Worm (Caenorhabditis elegans) whole organism, L3 larva: Measurements from ENCODE around the gene tost-1.

Experiments used
- R02D3.7 ChIP-seq: fragments of 150-350 bp; optimal IDR thresholded peaks from 2 replicates; lab custom pipeline; 2014; ENCODE audit warnings: missing biosample characterization, missing genetic modification characterization
- ZK546.5 ChIP-seq: sonication (generic microtip); optimal IDR thresholded peaks from 2 replicates; lab custom pipeline; 2017; ENCODE audit warnings: missing biosample characterization, missing genetic modification characterization
- aly-2 ChIP-seq: fragments of 150-350 bp; optimal IDR thresholded peaks from 2 replicates; lab custom pipeline; 2014; ENCODE audit warnings: missing biosample characterization, missing genetic modification characterization
- ama-1 ChIP-seq: fragments of 150-350 bp; optimal IDR thresholded peaks from 2 replicates; lab custom pipeline; 2018
- ceh-16 ChIP-seq: sonication (generic microtip); optimal IDR thresholded peaks from 2 replicates; lab custom pipeline; 2017; ENCODE audit warnings: missing biosample characterization, missing genetic modification characterization
- ceh-28 ChIP-seq: fragments of 150-350 bp; optimal IDR thresholded peaks from 2 replicates; lab custom pipeline; 2014; ENCODE audit warnings: missing biosample characterization, missing genetic modification reagents, missing genetic modification characterization
- ceh-82 ChIP-seq: fragments of 150-350 bp; optimal IDR thresholded peaks from 2 replicates; lab custom pipeline; 2014; ENCODE audit warnings: missing biosample characterization, missing genetic modification characterization
- ceh-9 ChIP-seq: sonication (generic microtip); optimal IDR thresholded peaks from 2 replicates; lab custom pipeline; 2018; ENCODE audit warnings: missing biosample characterization, missing genetic modification characterization
- daf-12 ChIP-seq: fragments of 150-350 bp; optimal IDR thresholded peaks from 2 replicates; lab custom pipeline; 2014; ENCODE audit warnings: missing biosample characterization, missing genetic modification reagents, missing genetic modification characterization
- egl-27 ChIP-seq: sonication (generic microtip); optimal IDR thresholded peaks from 4 replicates; lab custom pipeline; 2017; ENCODE audit warnings: missing biosample characterization, missing genetic modification reagents, missing genetic modification characterization
- egl-5 ChIP-seq: fragments of 150-350 bp; optimal IDR thresholded peaks from 2 replicates; lab custom pipeline; 2017; ENCODE audit warnings: missing biosample characterization, missing genetic modification reagents, missing genetic modification characterization, inconsistent platforms
- elt-3 ChIP-seq, 3 experiments: fragments of 150-350 bp in 1 of 3; sonication (generic microtip) in 2 of 3; optimal IDR thresholded peaks; 2 replicates in 2 of 3; 4 replicates in 1 of 3; lab custom pipeline; 2014 to 2017; ENCODE audit warnings: missing biosample characterization in 3 of 3, missing genetic modification characterization in 3 of 3
- eor-1 ChIP-seq, 2 experiments: fragments of 150-350 bp; optimal IDR thresholded peaks; 2 replicates each; lab custom pipeline; 2014 to 2018; ENCODE audit warnings: missing biosample characterization in 2 of 2, missing genetic modification characterization in 2 of 2
- fkh-10 ChIP-seq: sonication (generic microtip); optimal IDR thresholded peaks from 2 replicates; lab custom pipeline; 2017; ENCODE audit warnings: missing biosample characterization, missing genetic modification reagents, missing genetic modification characterization
- fkh-2 ChIP-seq: fragments of 150-350 bp; optimal IDR thresholded peaks from 2 replicates; lab custom pipeline; 2014; ENCODE audit warnings: missing biosample characterization, missing genetic modification reagents, missing genetic modification characterization
- fos-1 ChIP-seq: fragments of 150-350 bp; optimal IDR thresholded peaks from 2 replicates; lab custom pipeline; 2014; ENCODE audit warnings: missing biosample characterization, missing genetic modification characterization
- hmg-11 ChIP-seq: sonication (generic microtip); optimal IDR thresholded peaks from 2 replicates; lab custom pipeline; 2016; ENCODE audit warnings: missing genetic modification characterization, missing compliant biosample characterization
- jun-1 ChIP-seq: fragments of 150-350 bp; optimal IDR thresholded peaks from 2 replicates; lab custom pipeline; 2014; ENCODE audit warnings: missing biosample characterization, missing genetic modification reagents, missing genetic modification characterization
- lin-15B ChIP-seq: fragments of 150-350 bp; optimal IDR thresholded peaks from 2 replicates; lab custom pipeline; 2014; ENCODE audit warnings: missing biosample characterization, missing genetic modification characterization
- lin-39 ChIP-seq: fragments of 150-350 bp; optimal IDR thresholded peaks from 2 replicates; lab custom pipeline; 2018; ENCODE audit warnings: missing biosample characterization, missing genetic modification reagents, missing genetic modification characterization
- lsy-12 ChIP-seq: sonication (generic microtip); optimal IDR thresholded peaks from 2 replicates; lab custom pipeline; 2016; ENCODE audit warnings: mild to moderate bottlenecking, missing genetic modification characterization, missing compliant biosample characterization
- mdl-1 ChIP-seq: fragments of 150-350 bp; optimal IDR thresholded peaks from 2 replicates; lab custom pipeline; 2014; ENCODE audit warnings: missing biosample characterization, missing genetic modification characterization
- mml-1 ChIP-seq: fragments of 150-350 bp; sonication (generic microtip); optimal IDR thresholded peaks from 3 replicates; lab custom pipeline; 2014; ENCODE audit warnings: missing biosample characterization, missing genetic modification characterization
- nfya-1 ChIP-seq: sonication (generic microtip); optimal IDR thresholded peaks from 2 replicates; lab custom pipeline; 2017; ENCODE audit warnings: missing genetic modification characterization, mild to moderate bottlenecking, missing compliant biosample characterization, antibody characterized with exemption, moderate library complexity; ENCODE audit not compliant: insufficient read depth
- nhr-11 ChIP-seq: fragments of 150-350 bp; optimal IDR thresholded peaks from 2 replicates; lab custom pipeline; 2014; ENCODE audit warnings: missing biosample characterization, missing genetic modification characterization
- nhr-12 ChIP-seq: fragments of 150-350 bp; optimal IDR thresholded peaks from 2 replicates; lab custom pipeline; 2014; ENCODE audit warnings: missing biosample characterization, missing genetic modification characterization
- nhr-23 ChIP-seq: fragments of 150-350 bp; optimal IDR thresholded peaks from 2 replicates; lab custom pipeline; 2014; ENCODE audit warnings: missing biosample characterization, missing genetic modification reagents, missing genetic modification characterization
- nhr-237 ChIP-seq: fragments of 150-350 bp; optimal IDR thresholded peaks from 2 replicates; lab custom pipeline; 2014; ENCODE audit warnings: missing biosample characterization, missing genetic modification characterization
- nhr-28 ChIP-seq: fragments of 150-350 bp; optimal IDR thresholded peaks from 2 replicates; lab custom pipeline; 2014; ENCODE audit warnings: missing biosample characterization, missing genetic modification characterization
- nhr-67 ChIP-seq: fragments of 150-350 bp; optimal IDR thresholded peaks from 2 replicates; lab custom pipeline; 2014; ENCODE audit warnings: missing biosample characterization, missing genetic modification characterization
- nhr-77 ChIP-seq: fragments of 150-350 bp; optimal IDR thresholded peaks from 2 replicates; lab custom pipeline; 2014; ENCODE audit warnings: missing biosample characterization, missing genetic modification characterization
- pha-4 ChIP-seq: fragments of 150-350 bp; optimal IDR thresholded peaks from 2 replicates; lab custom pipeline; 2014; ENCODE audit warnings: missing biosample characterization, missing genetic modification reagents, missing genetic modification characterization
- pqm-1 ChIP-seq: fragments of 150-350 bp; optimal IDR thresholded peaks from 2 replicates; lab custom pipeline; 2017; ENCODE audit warnings: missing biosample characterization, missing genetic modification characterization, inconsistent platforms
- sea-2 ChIP-seq: fragments of 150-350 bp; sonication (generic microtip); optimal IDR thresholded peaks from 4 replicates; lab custom pipeline; 2014; ENCODE audit warnings: missing biosample characterization, missing genetic modification reagents, missing genetic modification characterization
- skn-1 ChIP-seq: fragments of 150-350 bp; optimal IDR thresholded peaks from 2 replicates; lab custom pipeline; 2014; ENCODE audit warnings: missing biosample characterization, missing genetic modification characterization
- snpc-4 ChIP-seq: fragments of 150-350 bp; optimal IDR thresholded peaks from 2 replicates; lab custom pipeline; 2014; ENCODE audit warnings: missing biosample characterization, missing genetic modification characterization
- tbx-2 ChIP-seq: sonication (generic microtip); optimal IDR thresholded peaks from 2 replicates; lab custom pipeline; 2016; ENCODE audit warnings: mild to moderate bottlenecking, missing genetic modification characterization, missing compliant biosample characterization
- unc-39 ChIP-seq: sonication (generic microtip); optimal IDR thresholded peaks from 4 replicates; lab custom pipeline; 2017; ENCODE audit warnings: missing biosample characterization, missing genetic modification characterization
- zag-1 ChIP-seq: fragments of 150-350 bp; optimal IDR thresholded peaks from 2 replicates; lab custom pipeline; 2014; ENCODE audit warnings: missing biosample characterization, missing genetic modification characterization
- ztf-11 ChIP-seq: fragments of 150-350 bp; optimal IDR thresholded peaks from 2 replicates; lab custom pipeline; 2014; ENCODE audit warnings: missing biosample characterization, missing genetic modification characterization
- ztf-4 ChIP-seq: fragments of 150-350 bp; optimal IDR thresholded peaks from 2 replicates; lab custom pipeline; 2014; ENCODE audit warnings: missing biosample characterization, missing genetic modification characterization

The tost-1 gene

DNA sequence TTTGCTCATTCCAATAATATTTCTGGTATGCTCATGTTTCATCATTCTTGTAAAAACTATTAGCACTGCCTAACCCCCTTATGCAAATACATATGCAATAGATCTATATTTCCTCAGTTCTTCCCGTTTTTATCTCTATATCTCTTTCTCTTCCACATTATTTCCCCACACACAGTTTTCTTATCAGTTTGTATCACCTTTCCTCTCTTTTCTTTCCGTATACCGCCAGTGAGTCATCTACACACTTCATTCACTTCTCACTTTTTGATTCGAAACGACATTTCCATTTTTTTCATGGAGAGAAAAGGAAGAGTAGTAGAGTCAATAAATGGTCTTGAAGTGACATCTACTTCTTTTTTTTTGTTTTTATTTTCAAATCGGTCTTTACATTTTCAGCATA, 28.3 kb upstream of the tost-1 start (continued):
- TF ChIP-seq nhr-23 (tag; lab: Kevin White, UChicago) (no peak), lsy-12 (tag; lab: Kevin White, UChicago) (no peak), hmg-11 (tag; lab: Kevin White, UChicago) (no peak), ama-1 (lab: Kevin White, UChicago) (no peak), fkh-2 (tag; lab: Kevin White, UChicago) (no peak)
- TF ChIP-seq, all 47 proteins: peak for 6

DNA sequence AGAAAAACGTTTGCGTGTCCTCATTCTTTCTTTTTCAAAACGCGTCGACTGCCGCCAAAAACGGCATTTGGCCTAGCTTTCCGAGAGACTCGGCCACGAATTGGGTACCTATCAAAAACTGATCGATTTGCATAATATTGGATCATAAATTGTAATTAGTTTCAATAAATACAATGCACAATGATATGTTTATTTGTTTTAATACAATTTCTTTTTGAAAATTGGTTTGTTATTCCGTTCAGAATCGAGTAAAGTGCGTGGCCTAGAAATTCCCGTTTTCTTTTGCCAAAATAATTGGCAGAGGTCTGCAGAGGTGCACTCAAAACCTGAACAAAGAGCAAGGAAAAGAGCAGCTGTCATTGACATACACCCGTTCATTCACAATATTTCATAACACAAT, 27.3 kb upstream of the tost-1 start, which contains the start of gene F26F4.8:
TSS of gene F26F4.8 (minus strand) at position 69 of the 400 bp plus-strand sequence.
- TF ChIP-seq pha-4 (tag; lab: Kevin White, UChicago) (peak; percentile 14), lin-15B (tag; lab: Kevin White, UChicago) (peak; percentile 42), elt-3 (tag; optimal IDR thresholded peaks at IDR 0.05; lab: Kevin White, UChicago) (no peak), nfya-1 (peak; percentile 52)

DNA sequence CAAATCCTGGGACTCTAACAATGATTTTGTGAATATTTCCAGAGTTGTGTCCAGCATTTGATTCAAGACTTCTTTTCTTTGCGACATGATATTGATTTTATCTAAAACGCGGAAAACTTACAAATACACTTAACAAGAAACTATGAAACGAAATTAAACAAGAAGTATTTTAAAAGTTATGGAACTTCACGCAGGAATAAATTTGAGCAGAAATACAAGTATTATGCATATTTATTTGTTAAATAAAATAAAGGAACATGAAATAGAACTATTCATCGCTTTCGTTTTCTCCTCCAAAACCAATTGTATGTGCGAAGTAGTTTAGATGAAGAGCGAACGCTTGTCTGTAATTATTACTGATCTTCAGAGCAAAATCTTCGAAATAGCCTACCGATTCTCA, 25.7 kb upstream of the tost-1 start, which contains the start of gene kbp-2:
TSS of gene kbp-2 (minus strand) at position 101 of the 400 bp plus-strand sequence.
- TF ChIP-seq ceh-82 = no peak
- TF ChIP-seq ceh-28 (tag; lab: Kevin White, UChicago) = no peak
- no peak for TF ChIP-seq nfya-1
- no peak for TF ChIP-seq aly-2
- no peak for TF ChIP-seq unc-39
- no peak for TF ChIP-seq nhr-77
- no peak for TF ChIP-seq fkh-10 (GFP tag; lab: Kevin White, UChicago)
- TF ChIP-seq lin-39 (tag; lab: Kevin White, UChicago) = no peak
- no peak for TF ChIP-seq nhr-28
- TF ChIP-seq sea-2 (GFP tag; lab: Kevin White, UChicago) = no peak
- TF ChIP-seq ceh-16 (tag; lab: Kevin White, UChicago) = no peak
- no peak for TF ChIP-seq mdl-1 (tag; lab: Kevin White, UChicago)
- TF ChIP-seq tbx-2 (tag; lab: Kevin White, UChicago) = no peak

DNA sequence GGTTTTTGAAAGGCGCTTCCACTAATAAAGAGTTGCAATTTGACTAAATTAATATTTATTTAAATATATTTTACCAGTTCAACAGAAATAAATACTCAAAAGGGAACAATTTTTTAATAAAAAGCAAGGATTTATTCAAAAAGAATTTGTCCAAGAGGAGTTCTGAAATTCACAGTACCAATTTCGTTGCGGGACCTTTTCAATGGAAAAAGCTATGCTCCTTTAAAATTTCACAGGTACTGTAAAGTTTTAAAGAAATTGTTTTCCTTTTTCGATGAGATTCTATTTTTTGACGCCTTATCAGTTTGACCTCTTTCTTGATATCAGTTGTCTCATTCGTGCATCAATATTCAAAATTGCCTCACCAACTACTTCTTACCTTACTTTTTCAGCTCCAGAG, 22.1 kb upstream of the tost-1 start, which contains the start of gene tag-340:
TSS of gene tag-340 (plus strand) at position 249 of the 400 bp plus-strand sequence.
- TF ChIP-seq elt-3 (tag; optimal IDR thresholded peaks at IDR 0.05; lab: Kevin White, UChicago) = no peak
- no peak for TF ChIP-seq snpc-4 (tag; lab: Kevin White, UChicago)
- TF ChIP-seq nhr-77 = no peak
- TF ChIP-seq egl-5 = no peak
- no peak for TF ChIP-seq fkh-10 (GFP tag; lab: Kevin White, UChicago)
- no peak for TF ChIP-seq lin-39 (tag; lab: Kevin White, UChicago)
- no peak for TF ChIP-seq nhr-12 (tag; lab: Kevin White, UChicago)
- TF ChIP-seq nfya-1 = no peak
- TF ChIP-seq ceh-9 (tag; lab: Kevin White, UChicago) = no peak
- TF ChIP-seq unc-39 = no peak
- no peak for TF ChIP-seq pha-4 (tag; lab: Kevin White, UChicago)
- no peak for TF ChIP-seq fos-1 (tag; lab: Kevin White, UChicago)

DNA sequence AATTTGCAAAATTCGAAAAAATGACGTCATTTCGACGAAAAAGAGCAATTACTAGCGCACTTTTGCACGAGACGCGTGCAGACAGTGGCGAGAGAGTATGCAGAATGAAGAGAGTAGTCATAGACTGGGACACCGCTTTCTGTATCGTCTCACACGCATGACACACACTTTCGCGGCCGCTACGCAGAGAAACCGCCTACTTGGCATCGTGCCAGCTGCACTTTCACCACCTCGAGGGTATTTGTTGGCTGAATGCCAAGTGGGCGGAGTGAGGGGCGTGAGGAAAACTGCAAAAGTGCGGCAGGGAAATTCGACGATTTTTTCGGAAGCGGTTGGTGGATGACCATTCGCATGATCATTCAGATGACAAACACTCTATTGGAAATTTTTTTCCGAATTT, 21.6 kb upstream of the tost-1 start:
- peak; percentile 99 for TF ChIP-seq pha-4 (tag; lab: Kevin White, UChicago)
- peak; percentile 98 for TF ChIP-seq jun-1 (tag; lab: Kevin White, UChicago)
- TF ChIP-seq zag-1 (tag; lab: Kevin White, UChicago) = peak; percentile 84
- TF ChIP-seq ceh-16 (tag; lab: Kevin White, UChicago) = peak; percentile 76
- TF ChIP-seq sea-2 (GFP tag; lab: Kevin White, UChicago) = peak; percentile 87
- TF ChIP-seq egl-27 = peak; percentile 95
- TF ChIP-seq unc-39 = peak; percentile 33
- TF ChIP-seq nhr-77 = peak; percentile 93
- TF ChIP-seq mdl-1 (tag; lab: Kevin White, UChicago) = peak; percentile 97
- TF ChIP-seq ceh-28 (tag; lab: Kevin White, UChicago) = peak; percentile 95
- TF ChIP-seq tbx-2 (tag; lab: Kevin White, UChicago) = peak; percentile 97
- TF ChIP-seq nhr-12 (tag; lab: Kevin White, UChicago) = no peak
- peak; percentile 99 for TF ChIP-seq lin-39 (tag; lab: Kevin White, UChicago)
- peak; percentile 99 for TF ChIP-seq fkh-10 (GFP tag; lab: Kevin White, UChicago)
- TF ChIP-seq R02D3.7 = peak; percentile 92
- peak in 1 of 2 experiments; percentile 2 for TF ChIP-seq eor-1 (tag; optimal IDR thresholded peaks at IDR 0.05; lab: Kevin White, UChicago)
- peak; percentile 88 for TF ChIP-seq ztf-4 (tag; lab: Kevin White, UChicago)
- no peak for TF ChIP-seq nhr-67 (tag; lab: Kevin White, UChicago)
- peak; percentile 96 for TF ChIP-seq pqm-1 (tag; lab: Kevin White, UChicago)
- TF ChIP-seq ceh-9 (tag; lab: Kevin White, UChicago) = no peak
- no peak for TF ChIP-seq aly-2
- TF ChIP-seq nhr-237 (tag; lab: Kevin White, UChicago) = no peak
- TF ChIP-seq elt-3 (tag; optimal IDR thresholded peaks at IDR 0.05; lab: Kevin White, UChicago) = peak in 2 of 3 experiments; percentile 25 to 95
- peak; percentile 90 for TF ChIP-seq daf-12 (tag; lab: Kevin White, UChicago)
- peak; percentile 4 for TF ChIP-seq ztf-11 (tag; lab: Kevin White, UChicago)
- peak; percentile 57 for TF ChIP-seq mml-1 (tag; lab: Kevin White, UChicago)
- peak; percentile 95 for TF ChIP-seq nhr-11 (tag; lab: Kevin White, UChicago)
- peak; percentile 99 for TF ChIP-seq nfya-1
- peak; percentile 97 for TF ChIP-seq hmg-11 (tag; lab: Kevin White, UChicago)
- TF ChIP-seq nhr-28 = no peak
- peak; percentile 100 for TF ChIP-seq nhr-23 (tag; lab: Kevin White, UChicago)
- peak; percentile 93 for TF ChIP-seq ceh-82
- peak; percentile 58 for TF ChIP-seq ZK546.5 (tag; lab: Kevin White, UChicago)
- peak; percentile 98 for TF ChIP-seq lsy-12 (tag; lab: Kevin White, UChicago)
- peak; percentile 91 for TF ChIP-seq skn-1 (tag; lab: Kevin White, UChicago)
- peak; percentile 94 for TF ChIP-seq egl-5
